Fruit fly (Drosophila melanogaster): ENCODE results near the gene CG7024.
A peak's percentile ranks its signal among the peaks of the same experiment; 100 is the strongest.

The CG7024 gene

DNA sequence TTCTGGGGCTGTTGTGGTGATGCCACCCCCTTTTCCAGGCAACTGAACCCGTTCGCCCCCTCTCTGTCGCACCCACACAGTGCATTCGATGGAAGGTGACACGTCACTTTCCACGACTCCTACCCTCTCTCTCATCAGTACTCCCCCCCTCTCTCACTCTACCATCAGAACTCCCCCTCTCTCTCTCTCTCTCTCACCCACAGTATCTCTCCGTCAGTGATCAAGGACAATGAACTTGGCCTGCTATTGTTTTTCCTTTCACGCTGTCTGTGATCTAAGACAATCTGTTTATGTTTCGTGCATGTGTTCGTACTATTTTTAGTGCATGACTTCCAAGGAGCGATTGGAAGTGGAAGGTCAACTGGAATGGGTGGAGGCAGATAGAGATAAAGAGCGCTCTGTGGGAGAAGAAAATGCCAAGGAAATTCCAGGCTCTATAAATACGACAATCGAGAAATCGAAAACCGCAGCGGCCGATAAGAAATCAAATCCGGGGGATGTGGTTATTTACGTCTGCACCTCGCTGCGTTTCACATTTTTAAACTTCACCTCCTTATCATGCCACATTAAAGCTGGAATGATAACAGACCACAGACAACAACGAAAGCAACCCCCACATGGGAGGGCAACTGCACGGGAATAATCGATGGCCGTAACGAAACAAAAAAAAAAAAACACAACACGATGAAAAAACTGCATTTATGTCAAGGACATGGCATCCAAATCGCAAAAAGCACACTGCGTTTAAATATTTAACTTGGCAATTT is 26.8 kb upstream of the CG7024 start (continued):
- peak; percentile 64 for TF ChIP-seq CG1832 (GFP tag; optimal IDR thresholded peaks at IDR 0.05)
- TF ChIP-seq hb (GFP tag; IDR thresholded peaks at IDR 0.05; ENCODE audit: partially characterized antibody): no peak
- 0 out of 4 replicates have a peak, but pooled peaks have one; percentile 26 for TF ChIP-seq chinmo (GFP tag; IDR thresholded peaks at IDR 0.05; ENCODE audit: partially characterized antibody)
- peak; percentile 51 for TF ChIP-seq sqz (GFP tag; optimal IDR thresholded peaks at IDR 0.05)
- no peak for TF ChIP-seq hbn (GFP tag; IDR thresholded peaks at IDR 0.05; ENCODE audit: partially characterized antibody)
- no peak for TF ChIP-seq CG31441 (GFP tag; IDR thresholded peaks at IDR 0.05)
- TF ChIP-seq Med (GFP tag): peak; percentile 32
- peak; percentile 85 for TF ChIP-seq onecut (GFP tag; IDR thresholded peaks at IDR 0.05)
- no peak for TF ChIP-seq psq (GFP tag; optimal IDR thresholded peaks at IDR 0.05)
- TF ChIP-seq CG16779 (GFP tag; IDR thresholded peaks at IDR 0.05): no peak
- TF ChIP-seq Mrtf (GFP tag; IDR thresholded peaks at IDR 0.05): no peak
- peak; percentile 95 for TF ChIP-seq pros (GFP tag; optimal IDR thresholded peaks at IDR 0.05)
- TF ChIP-seq crol (GFP tag; IDR thresholded peaks at IDR 0.05): peak; percentile 95
- no peak for TF ChIP-seq cato (GFP tag; optimal IDR thresholded peaks at IDR 0.05; ENCODE audit: borderline replicate concordance)
- no peak for TF ChIP-seq CG9215 (GFP tag; IDR thresholded peaks at IDR 0.05)
- TF ChIP-seq sens (GFP tag): peak; percentile 48
- peak; percentile 9 for TF ChIP-seq Xbp1 (GFP tag; optimal IDR thresholded peaks at IDR 0.05)
- TF ChIP-seq wdn (GFP tag; IDR thresholded peaks at IDR 0.05): no peak
- TF ChIP-seq CG1602 (GFP tag; optimal IDR thresholded peaks at IDR 0.05): no peak
- no peak for TF ChIP-seq CG17568 (GFP tag; optimal IDR thresholded peaks at IDR 0.05)
- TF ChIP-seq CG18599 (GFP tag; optimal IDR thresholded peaks at IDR 0.05): no peak
- no peak for TF ChIP-seq en (GFP tag; optimal IDR thresholded peaks at IDR 0.05)
- no peak for TF ChIP-seq bowl (GFP tag; IDR thresholded peaks at IDR 0.05)
- no peak for TF ChIP-seq CG11504 (tag; optimal IDR thresholded peaks at IDR 0.05)
- peak; percentile 45 for TF ChIP-seq Kr (GFP tag; optimal IDR thresholded peaks at IDR 0.05)
- no peak for TF ChIP-seq trh (GFP tag; optimal IDR thresholded peaks at IDR 0.05)
- no peak for TF ChIP-seq kni (GFP tag; optimal IDR thresholded peaks at IDR 0.05)
- no peak for TF ChIP-seq Max (GFP tag; optimal IDR thresholded peaks at IDR 0.05)
- peak in 1 of 2 experiments; percentile 66 for TF ChIP-seq Trl (optimal IDR thresholded peaks at IDR 0.05)
- no peak for TF ChIP-seq Trl (GFP tag; optimal IDR thresholded peaks at IDR 0.05)
- TF ChIP-seq chif (GFP tag; optimal IDR thresholded peaks at IDR 0.05): no peak
- no peak for TF ChIP-seq insv (GFP tag; optimal IDR thresholded peaks at IDR 0.05)
- no peak for TF ChIP-seq unpg (GFP tag; optimal IDR thresholded peaks at IDR 0.05)
- no peak for TF ChIP-seq fru (optimal IDR thresholded peaks at IDR 0.05)
- no peak for TF ChIP-seq CG13894 (tag; optimal IDR thresholded peaks at IDR 0.05)
- TF ChIP-seq Opbp (GFP tag; IDR thresholded peaks at IDR 0.05; ENCODE audit: partially characterized antibody): no peak

DNA sequence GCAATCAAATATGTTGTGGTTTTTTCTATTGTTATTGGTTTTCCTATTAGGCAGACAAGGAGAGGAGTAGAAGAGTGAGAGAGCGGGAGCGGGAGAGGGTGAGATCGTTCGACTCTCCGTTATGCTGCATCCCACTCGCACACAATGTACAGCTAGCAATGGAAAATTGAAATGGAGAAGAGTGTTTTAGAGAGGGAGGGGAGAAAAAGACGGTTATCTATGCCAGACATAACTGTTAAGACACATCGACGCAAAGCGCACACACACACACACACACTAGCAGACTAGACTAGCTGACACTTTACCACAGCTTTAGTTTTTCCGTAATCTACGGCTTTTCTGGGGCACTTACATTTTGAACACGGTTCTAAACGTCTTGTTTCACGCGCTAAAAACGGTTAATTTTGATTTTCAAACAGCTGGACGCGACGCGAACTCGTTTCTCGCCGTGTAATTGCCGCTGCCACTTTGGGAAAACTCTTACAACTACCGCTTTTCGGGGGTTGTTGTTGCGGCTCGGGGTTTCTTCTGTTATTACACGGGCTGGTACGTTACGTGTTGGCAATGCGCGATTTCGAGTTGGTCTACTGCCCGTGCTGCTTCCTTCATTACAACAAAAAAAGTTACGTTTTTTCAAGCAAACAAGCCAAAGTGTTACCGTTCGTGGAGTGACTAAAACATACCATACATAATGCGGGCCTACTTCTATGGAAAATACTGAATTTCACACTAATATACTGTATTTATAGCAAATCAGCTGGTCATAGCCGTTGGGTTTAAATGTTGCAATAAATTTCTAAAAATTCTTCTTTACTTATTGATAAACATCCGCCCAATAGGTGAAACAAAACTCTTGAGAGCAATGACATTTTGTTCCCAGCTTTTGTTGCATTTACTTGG is 25.9 kb upstream of the CG7024 start, which contains the start of gene fzr:
fzr (minus strand) TSS at position 625 of the 900 bp plus-strand sequence.
- TF ChIP-seq Pdp1 (GFP tag; optimal IDR thresholded peaks at IDR 0.05) (peak in 1 of 2 experiments; percentile 32), CG31388 (GFP tag; optimal IDR thresholded peaks at IDR 0.05) (no peak), kni (GFP tag; optimal IDR thresholded peaks at IDR 0.05) (peak; percentile 35), CG8290 (GFP tag; optimal IDR thresholded peaks at IDR 0.05) (no peak), CG8290 (tag; optimal IDR thresholded peaks at IDR 0.05) (no peak), pros (GFP tag; optimal IDR thresholded peaks at IDR 0.05) (peak; percentile 49), CG1647 (GFP tag; optimal IDR thresholded peaks at IDR 0.05) (no peak), H15 (GFP tag; IDR thresholded peaks at IDR 0.05) (0 out of 3 replicates have a peak, but pooled peaks have one; percentile 29), hth (optimal IDR thresholded peaks at IDR 0.05) (no peak), CG11247 (GFP tag; IDR thresholded peaks at IDR 0.05) (no peak), CG32772 (GFP tag; IDR thresholded peaks at IDR 0.05) (no peak), CG8281 (tag; optimal IDR thresholded peaks at IDR 0.05) (no peak), usp (GFP tag; optimal IDR thresholded peaks at IDR 0.05) (no peak), pan (optimal IDR thresholded peaks at IDR 0.05) (no peak), pan (GFP tag; optimal IDR thresholded peaks at IDR 0.05 in 1 of 2, IDR thresholded peaks at IDR 0.05 in 1 of 2) (no peak), gsb (GFP tag; IDR thresholded peaks at IDR 0.05) (no peak), sob (GFP tag; IDR thresholded peaks at IDR 0.05) (0 out of 2 replicates have a peak, but pooled peaks have one; percentile 5)

Data from whole organism, embryonic.